Worm (Caenorhabditis elegans): Measurements from ENCODE around the gene sdz-37.
"Not testable (repeated sequence)": the region's sequence is repeated elsewhere in the genome, so short reads cannot be mapped to it uniquely, and the experiment has no call there.

The sdz-37 gene

DNA sequence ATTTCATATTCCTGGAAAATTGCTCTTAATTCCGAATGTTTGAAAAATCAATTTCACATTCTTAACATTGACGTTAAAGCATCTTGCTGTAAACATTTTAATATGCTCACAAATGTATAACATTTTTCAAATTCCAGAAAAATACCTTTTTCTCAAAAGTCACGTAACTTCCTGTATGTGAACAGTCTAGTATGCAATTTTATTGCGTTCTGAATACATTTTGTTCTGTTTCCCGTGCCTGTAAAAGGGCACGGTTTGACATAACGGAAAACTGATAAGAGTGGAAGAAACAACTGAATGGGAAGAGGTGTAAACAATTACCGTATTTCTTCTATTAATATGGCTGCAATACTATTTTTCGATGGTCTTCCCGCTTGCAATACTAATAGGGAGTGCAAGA lies 18.2 kb downstream of the sdz-37 start:
- no peak for TF ChIP-seq nhr-20 (tag; optimal IDR thresholded peaks at IDR 0.05)
- no peak for TF ChIP-seq tbx-2 (tag; optimal IDR thresholded peaks at IDR 0.05)
- no peak for TF ChIP-seq sptf-1 (tag; optimal IDR thresholded peaks at IDR 0.05)

DNA sequence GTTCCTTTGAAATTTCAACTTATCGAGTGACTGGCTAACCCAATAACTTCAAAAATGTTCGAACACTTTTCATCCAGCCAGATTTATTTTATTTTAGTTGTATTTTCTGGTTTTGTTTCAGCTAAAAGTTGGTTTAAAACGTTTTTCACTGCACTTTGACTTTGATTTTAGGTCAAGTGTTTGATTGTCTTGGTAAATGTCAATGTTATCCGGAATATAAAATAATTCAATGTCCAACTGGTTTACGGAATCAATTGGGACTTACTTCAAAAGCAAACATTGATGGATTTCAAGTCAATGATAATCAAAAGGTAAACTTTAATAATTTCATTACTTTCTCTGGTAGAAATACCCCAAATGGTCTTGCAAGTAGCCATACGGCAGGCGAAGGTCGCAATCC lies 19.2 kb downstream of the sdz-37 start:
- TF ChIP-seq ceh-82 (tag; optimal IDR thresholded peaks at IDR 0.05) = no peak
- no peak for TF ChIP-seq nhr-84 (tag; optimal IDR thresholded peaks at IDR 0.05)
- no peak for TF ChIP-seq efl-3 (GFP tag; optimal IDR thresholded peaks at IDR 0.05)
- TF ChIP-seq efl-1 (optimal IDR thresholded peaks at IDR 0.05) = no peak
- TF ChIP-seq efl-1 (GFP tag; optimal IDR thresholded peaks at IDR 0.05 in 1 of 2) = no peak
- TF ChIP-seq hpl-2 (GFP tag; optimal IDR thresholded peaks at IDR 0.05) = no peak
- no peak for TF ChIP-seq snpc-4 (tag; optimal IDR thresholded peaks at IDR 0.05)
- TF ChIP-seq ceh-8 (GFP tag; optimal IDR thresholded peaks at IDR 0.05) = no peak
- TF ChIP-seq lsy-2 (tag; optimal IDR thresholded peaks at IDR 0.05) = no peak
- no peak for TF ChIP-seq fkh-4 (tag; optimal IDR thresholded peaks at IDR 0.05; ENCODE audit: borderline replicate concordance)
- TF ChIP-seq pag-3 (tag; optimal IDR thresholded peaks at IDR 0.05; ENCODE audit: borderline replicate concordance, insufficient read depth) = no peak
- TF ChIP-seq tbx-2 (tag; optimal IDR thresholded peaks at IDR 0.05) = no peak
- no peak for TF ChIP-seq C04F5.9 (tag; optimal IDR thresholded peaks at IDR 0.05)
- no peak for TF ChIP-seq snu-23 (GFP tag; optimal IDR thresholded peaks at IDR 0.05)
- TF ChIP-seq alr-1 (tag; optimal IDR thresholded peaks at IDR 0.05; ENCODE audit: borderline replicate concordance) = no peak
- TF ChIP-seq skn-1 (tag; optimal IDR thresholded peaks at IDR 0.05) = no peak

DNA sequence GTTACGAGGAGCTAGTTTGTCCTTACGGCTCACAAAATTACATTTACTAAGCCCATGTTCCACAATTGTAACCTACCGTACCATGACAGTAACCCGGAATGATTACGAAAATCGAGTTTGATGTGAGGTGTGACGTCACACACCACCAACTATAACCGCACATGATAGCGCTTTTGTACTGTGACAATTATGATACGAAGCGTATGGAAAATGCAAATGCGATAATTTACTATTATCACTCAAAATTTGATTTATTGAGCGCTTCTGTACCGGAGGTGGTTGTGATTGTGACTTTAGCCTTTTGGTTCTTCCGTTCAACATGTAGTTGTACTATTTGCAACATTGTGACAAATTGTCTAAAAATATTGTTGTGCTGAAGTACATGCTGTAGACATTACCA lies 21.0 kb downstream of the sdz-37 start:
- TF ChIP-seq elt-2 (tag; optimal IDR thresholded peaks at IDR 0.05) (peak; percentile 46), efl-1 (optimal IDR thresholded peaks at IDR 0.05) (no peak), efl-1 (GFP tag; optimal IDR thresholded peaks at IDR 0.05 in 1 of 2) (peak in 1 of 2 experiments; percentile 86), nhr-20 (tag; optimal IDR thresholded peaks at IDR 0.05) (no peak)

ce11 chrII:10486738-10487137 lies 22.1 kb downstream of the sdz-37 start, which contains the start of gene ZK666.15:
TSS of gene ZK666.15 (plus strand) at chrII:10487038.
- TF ChIP-seq nhr-85 (tag) = no peak
- TF ChIP-seq irx-1 (tag; optimal IDR thresholded peaks at IDR 0.05) = no peak
- no peak for TF ChIP-seq swsn-7 (tag; optimal IDR thresholded peaks at IDR 0.05)
- no peak for TF ChIP-seq fos-1 (tag; optimal IDR thresholded peaks at IDR 0.05)
- no peak for TF ChIP-seq mab-9 (GFP tag; IDR thresholded peaks at IDR 0.05)
- TF ChIP-seq egl-27 (tag; optimal IDR thresholded peaks at IDR 0.05) = no peak
- no peak for TF ChIP-seq ceh-88 (GFP tag; IDR thresholded peaks at IDR 0.05)
- no peak for TF ChIP-seq snpc-4 (tag; optimal IDR thresholded peaks at IDR 0.05)

DNA sequence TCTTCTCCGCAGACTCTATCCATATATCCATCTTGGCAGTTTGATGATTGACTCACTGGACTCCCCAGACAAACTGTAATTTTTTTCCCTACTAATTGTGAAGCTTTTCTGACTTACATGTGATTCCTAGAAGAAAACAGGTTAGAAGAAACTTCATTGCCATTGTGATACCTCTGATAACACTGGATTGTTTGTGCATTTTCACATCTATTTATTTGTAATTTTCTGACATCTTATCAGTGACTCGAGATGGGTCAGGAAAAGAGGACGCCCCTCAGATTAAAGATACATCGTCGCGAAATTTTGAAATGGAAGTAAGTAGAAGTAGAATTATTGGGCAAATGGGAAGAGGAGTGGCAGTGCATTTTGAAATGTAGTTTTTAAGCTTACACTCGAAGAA lies 25.7 kb downstream of the sdz-37 start, which contains the start of gene clec-61:
Gene clec-61, minus strand, starts transcription at position 209 of the 400 bp plus-strand sequence.
- TF ChIP-seq C34B4.2 (tag; optimal IDR thresholded peaks at IDR 0.05) = no peak
- TF ChIP-seq elt-2 (tag; optimal IDR thresholded peaks at IDR 0.05) = peak; percentile 13
- TF ChIP-seq ces-1 (GFP tag; optimal IDR thresholded peaks at IDR 0.05) = no peak

ce11 chrII:10493034-10493433 lies 28.4 kb downstream of the sdz-37 start, which contains the start of gene ZK666.8:
TSS of gene ZK666.8 (minus strand) at chrII:10493134.
- TF ChIP-seq sox-4 (tag; optimal IDR thresholded peaks at IDR 0.05); fkh-10 (GFP tag; optimal IDR thresholded peaks at IDR 0.05); efl-3 (GFP tag; optimal IDR thresholded peaks at IDR 0.05): not testable (repeated sequence)

DNA sequence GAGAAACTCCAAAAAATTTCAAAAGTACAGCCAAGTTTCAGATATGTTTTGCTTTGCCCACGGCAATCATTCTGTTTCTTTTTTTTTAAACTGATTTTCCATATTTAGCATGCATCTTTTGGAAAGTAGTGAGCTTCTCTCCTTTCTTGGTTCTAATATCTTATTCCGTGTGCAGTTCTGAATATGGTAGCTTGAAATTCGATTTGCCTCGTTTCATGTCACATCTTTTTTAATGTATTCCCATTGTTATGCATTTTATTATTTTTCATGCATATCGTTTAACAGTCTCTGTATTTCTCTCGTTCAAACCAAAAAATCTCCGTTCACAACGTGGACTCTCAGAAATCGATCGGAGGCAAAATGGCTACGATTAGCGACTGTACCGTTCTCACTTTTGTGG lies 29.8 kb downstream of the sdz-37 start, which contains the start of gene ZK666.14:
Gene ZK666.14, plus strand, starts transcription at position 301 of the 400 bp plus-strand sequence.
- TF ChIP-seq dsc-1 (tag; optimal IDR thresholded peaks at IDR 0.05) (no peak), blmp-1 (tag; optimal IDR thresholded peaks at IDR 0.05) (no peak), lin-13 (GFP tag; optimal IDR thresholded peaks at IDR 0.05) (no peak), ama-1 (optimal IDR thresholded peaks at IDR 0.05) (no peak), nhr-237 (tag; optimal IDR thresholded peaks at IDR 0.05) (no peak), sup-37 (GFP tag; optimal IDR thresholded peaks at IDR 0.05) (no peak), mdl-1 (tag; optimal IDR thresholded peaks at IDR 0.05) (no peak), ceh-90 (tag; optimal IDR thresholded peaks at IDR 0.05) (no peak), zag-1 (tag; optimal IDR thresholded peaks at IDR 0.05) (no peak), lin-14 (GFP tag; optimal IDR thresholded peaks at IDR 0.05) (no peak), rnt-1 (tag; optimal IDR thresholded peaks at IDR 0.05) (no peak), dpl-1 (GFP tag; optimal IDR thresholded peaks at IDR 0.05) (no peak), ztf-11 (tag; optimal IDR thresholded peaks at IDR 0.05) (no peak), nhr-76 (tag; optimal IDR thresholded peaks at IDR 0.05) (no peak)
